Fruit fly (Drosophila melanogaster) whole organism, embryonic: ENCODE results near the gene gl.

Experiments used
- ATbp ChIP-seq: fragments of 200-800 bp; sonication (Bioruptor generic); optimal IDR thresholded peaks from 2 replicates; lab custom pipeline; 2017; ENCODE audit warnings: missing biosample characterization, mild to moderate bottlenecking, missing genetic modification characterization, missing genetic modification reagents
- Ada2b ChIP-seq: fragments of 200-800 bp; sonication (Bioruptor generic); IDR thresholded peaks from 2 replicates; pipeline ENCODE4 v1.3.6; 2022; ENCODE audit warnings: missing biosample characterization, missing genetic modification characterization
- CG10462 ChIP-seq: fragments of 200-800 bp; sonication (Bioruptor generic); optimal IDR thresholded peaks from 2 replicates; lab custom pipeline; 2016; ENCODE audit warnings: missing biosample characterization, missing genetic modification characterization
- CG10959 ChIP-seq: fragments of 200-800 bp; sonication (Bioruptor generic); IDR thresholded peaks from 2 replicates; pipeline ENCODE4 v1.3.6; 2022; ENCODE audit warnings: missing biosample characterization, missing genetic modification characterization
- CG11504 ChIP-seq: fragments of 200-800 bp; sonication (Bioruptor generic); optimal IDR thresholded peaks from 3 replicates; lab custom pipeline; 2019; ENCODE audit warnings: missing biosample characterization, mild to moderate bottlenecking, missing genetic modification characterization, moderate library complexity
- CG12104 ChIP-seq: fragments of 200-800 bp; sonication (Bioruptor generic); optimal IDR thresholded peaks from 3 replicates; lab custom pipeline; 2016; ENCODE audit warnings: missing biosample characterization, missing genetic modification characterization
- CG12236 ChIP-seq: fragments of 200-800 bp; sonication (Bioruptor generic); optimal IDR thresholded peaks from 2 replicates; lab custom pipeline; 2016; ENCODE audit warnings: missing biosample characterization, missing genetic modification characterization
- CG13123 ChIP-seq: fragments of 200-800 bp; sonication (Bioruptor generic); optimal IDR thresholded peaks from 2 replicates; lab custom pipeline; 2016; ENCODE audit warnings: missing biosample characterization, missing genetic modification characterization
- CG13624 ChIP-seq: fragments of 200-800 bp; sonication (Bioruptor generic); optimal IDR thresholded peaks from 2 replicates; lab custom pipeline; 2016; ENCODE audit warnings: missing biosample characterization, missing genetic modification characterization
- CG15514 ChIP-seq: fragments of 200-800 bp; sonication (Bioruptor generic); optimal IDR thresholded peaks from 3 replicates; lab custom pipeline; 2017; ENCODE audit warnings: missing biosample characterization, missing genetic modification characterization, mild to moderate bottlenecking, moderate library complexity, missing genetic modification reagents
- CG17361 ChIP-seq: fragments of 200-800 bp; sonication (Bioruptor generic); IDR thresholded peaks from 3 replicates; pipeline ENCODE4 v1.3.6; 2022; ENCODE audit warnings: missing biosample characterization, missing genetic modification characterization
- CG17802 ChIP-seq: fragments of 200-800 bp; sonication (Bioruptor generic); optimal IDR thresholded peaks from 2 replicates; lab custom pipeline; 2018; ENCODE audit warnings: missing biosample characterization, mild to moderate bottlenecking, missing genetic modification characterization, moderate library complexity
- CG30431 ChIP-seq: fragments of 200-800 bp; sonication (Bioruptor generic); optimal IDR thresholded peaks from 2 replicates; lab custom pipeline; 2017; ENCODE audit warnings: missing biosample characterization, missing genetic modification characterization
- CG31224 ChIP-seq: fragments of 200-800 bp; sonication (Bioruptor generic); IDR thresholded peaks from 2 replicates; pipeline ENCODE4 v1.3.6; 2022; ENCODE audit warnings: missing biosample characterization, missing genetic modification characterization
- CG33213 ChIP-seq: fragments of 200-800 bp; sonication (Bioruptor generic); optimal IDR thresholded peaks from 3 replicates; lab custom pipeline; 2016; ENCODE audit warnings: missing biosample characterization, missing genetic modification characterization
- CG4282 ChIP-seq: fragments of 200-800 bp; sonication (Bioruptor generic); optimal IDR thresholded peaks from 2 replicates; lab custom pipeline; 2016; ENCODE audit warnings: missing biosample characterization, missing genetic modification characterization
- CG4820 ChIP-seq: fragments of 200-800 bp; sonication (Bioruptor generic); optimal IDR thresholded peaks from 3 replicates; lab custom pipeline; 2016; ENCODE audit warnings: missing biosample characterization, missing genetic modification characterization
- CG6791 ChIP-seq: fragments of 200-800 bp; sonication (Bioruptor generic); IDR thresholded peaks from 3 replicates; pipeline ENCODE4 v1.3.6; 2022; ENCODE audit warnings: missing biosample characterization, missing genetic modification characterization; ENCODE audit not compliant: partially characterized antibody
- CG7556 ChIP-seq: fragments of 200-800 bp; sonication (Bioruptor generic); optimal IDR thresholded peaks from 2 replicates; lab custom pipeline; 2017; ENCODE audit warnings: missing biosample characterization, mild to moderate bottlenecking, missing genetic modification characterization
- CG7745 ChIP-seq: fragments of 200-800 bp; sonication (Bioruptor generic); optimal IDR thresholded peaks from 2 replicates; lab custom pipeline; 2018; ENCODE audit warnings: missing biosample characterization, mild to moderate bottlenecking, missing genetic modification characterization, moderate library complexity
- CG7928 ChIP-seq: fragments of 200-800 bp; sonication (Bioruptor generic); optimal IDR thresholded peaks from 2 replicates; lab custom pipeline; 2017; ENCODE audit warnings: missing biosample characterization, mild to moderate bottlenecking, missing genetic modification characterization
- CG7963 ChIP-seq: fragments of 200-800 bp; sonication (Bioruptor generic); IDR thresholded peaks from 3 replicates; pipeline ENCODE4 v1.3.6; 2022; ENCODE audit warnings: missing biosample characterization, missing genetic modification characterization; ENCODE audit not compliant: partially characterized antibody
- CG7987 ChIP-seq: fragments of 200-800 bp; sonication (Bioruptor generic); optimal IDR thresholded peaks from 2 replicates; lab custom pipeline; 2018; ENCODE audit warnings: missing biosample characterization, mild to moderate bottlenecking, missing genetic modification characterization, moderate library complexity
- CG9876 ChIP-seq: fragments of 200-800 bp; sonication (Bioruptor generic); optimal IDR thresholded peaks from 2 replicates; lab custom pipeline; 2016; ENCODE audit warnings: missing biosample characterization, missing genetic modification characterization
- CrebB ChIP-seq: fragments of 200-800 bp; sonication (Bioruptor generic); optimal IDR thresholded peaks from 3 replicates; lab custom pipeline; 2018; ENCODE audit warnings: missing biosample characterization, mild to moderate bottlenecking, missing genetic modification characterization
- D ChIP-seq, 2 experiments: fragments of 200-800 bp in 1 of 2; fragments of >200 bp in 1 of 2; sonication (Bioruptor generic) in 1 of 2; optimal IDR thresholded peaks; 2 replicates in 1 of 2; 3 replicates in 1 of 2; lab custom pipeline; 2017; ENCODE audit warnings: mild to moderate bottlenecking in 1 of 2, missing biosample characterization in 1 of 2, missing genetic modification characterization in 1 of 2, missing genetic modification reagents in 1 of 2
- Dip2 ChIP-seq: fragments of 200-800 bp; sonication (Bioruptor generic); IDR thresholded peaks from 2 replicates; pipeline ENCODE4 v1.3.6; 2022; ENCODE audit warnings: missing biosample characterization, missing genetic modification characterization
- Doc2 ChIP-seq: fragments of 200-800 bp; sonication (Bioruptor generic); IDR thresholded peaks from 2 replicates; pipeline ENCODE4 v1.3.6; 2022; ENCODE audit warnings: missing biosample characterization, missing genetic modification characterization
- Dp ChIP-seq: fragments of 200-800 bp; sonication (Bioruptor generic); optimal IDR thresholded peaks from 2 replicates; lab custom pipeline; 2018; ENCODE audit warnings: missing biosample characterization, mild to moderate bottlenecking, missing genetic modification characterization, moderate library complexity
- Fer1 ChIP-seq: fragments of 200-800 bp; sonication (Bioruptor generic); optimal IDR thresholded peaks from 2 replicates; lab custom pipeline; 2017; ENCODE audit warnings: missing biosample characterization, mild to moderate bottlenecking, missing genetic modification characterization
- HmgZ ChIP-seq: fragments of 200-800 bp; sonication (Bioruptor generic); optimal IDR thresholded peaks from 2 replicates; lab custom pipeline; 2018; ENCODE audit warnings: missing biosample characterization, mild to moderate bottlenecking, missing genetic modification characterization
- Poxn ChIP-seq: fragments of 200-800 bp; sonication (Bioruptor generic); IDR thresholded peaks from 2 replicates; pipeline ENCODE4 v1.3.6; 2022; ENCODE audit warnings: missing biosample characterization, missing genetic modification characterization
- Rfx ChIP-seq: fragments of 200-800 bp; sonication (Bioruptor generic); IDR thresholded peaks from 2 replicates; pipeline ENCODE4 v1.3.6; 2022; ENCODE audit warnings: missing biosample characterization, missing genetic modification characterization
- Ssrp ChIP-seq: fragments of 200-800 bp; sonication (Bioruptor generic); optimal IDR thresholded peaks from 2 replicates; lab custom pipeline; 2018; ENCODE audit warnings: missing biosample characterization, mild to moderate bottlenecking, missing genetic modification characterization, moderate library complexity
- Stat92E ChIP-seq, 3 experiments: fragments of >200 bp in 2 of 3; fragments of 200-800 bp in 1 of 3; sonication (Bioruptor generic) in 1 of 3; optimal IDR thresholded peaks; 2 replicates each; lab custom pipeline; 2017 to 2019; ENCODE audit warnings: missing biosample characterization in 3 of 3, missing genetic modification characterization in 3 of 3, mild to moderate bottlenecking in 1 of 3, moderate library complexity in 1 of 3
- Trl ChIP-seq, 3 experiments: fragments of >200 bp in 2 of 3; fragments of 200-800 bp in 1 of 3; sonication (Bioruptor generic) in 1 of 3; optimal IDR thresholded peaks; 2 replicates in 1 of 3; 3 replicates in 2 of 3; lab custom pipeline; 2016 to 2017; ENCODE audit warnings: missing biosample characterization in 1 of 3, missing genetic modification characterization in 1 of 3
- Xrp1 ChIP-seq: fragments of 200-800 bp; sonication (Bioruptor generic); IDR thresholded peaks from 2 replicates; pipeline ENCODE4 v1.3.6; 2022; ENCODE audit warnings: missing biosample characterization, missing genetic modification characterization
- ac ChIP-seq: fragments of 200-800 bp; sonication (Bioruptor generic); optimal IDR thresholded peaks from 3 replicates; lab custom pipeline; 2017; ENCODE audit warnings: missing biosample characterization, mild to moderate bottlenecking, missing genetic modification characterization
- croc ChIP-seq: fragments of 200-800 bp; sonication (Bioruptor generic); conservative IDR thresholded peaks from 3 replicates; pipeline ENCODE4 v1.3.6; 2022; ENCODE audit warnings: missing biosample characterization, missing genetic modification characterization
- fd102C ChIP-seq: fragments of 200-800 bp; sonication (Bioruptor generic); optimal IDR thresholded peaks from 2 replicates; lab custom pipeline; 2018; ENCODE audit warnings: missing biosample characterization, mild to moderate bottlenecking, missing genetic modification characterization, moderate library complexity
- ftz-f1 ChIP-seq: fragments of 200-800 bp; sonication (Bioruptor generic); optimal IDR thresholded peaks from 2 replicates; lab custom pipeline; 2016; ENCODE audit warnings: missing biosample characterization, missing genetic modification characterization
- gro ChIP-seq: fragments of 200-800 bp; sonication (Bioruptor generic); optimal IDR thresholded peaks from 2 replicates; lab custom pipeline; 2016; ENCODE audit warnings: missing biosample characterization, missing genetic modification characterization
- gt ChIP-seq: fragments of 200-800 bp; sonication (Bioruptor generic); IDR thresholded peaks from 2 replicates; pipeline ENCODE4 v1.3.6; 2022; ENCODE audit warnings: missing biosample characterization, missing genetic modification characterization
- kay ChIP-seq: fragments of 200-800 bp; sonication (Bioruptor generic); optimal IDR thresholded peaks from 2 replicates; lab custom pipeline; 2016; ENCODE audit warnings: missing biosample characterization, missing genetic modification characterization
- luna ChIP-seq: fragments of 200-800 bp; sonication (Bioruptor generic); optimal IDR thresholded peaks from 2 replicates; lab custom pipeline; 2016; ENCODE audit warnings: missing biosample characterization, missing genetic modification characterization
- pros ChIP-seq: fragments of 200-800 bp; sonication (Bioruptor generic); optimal IDR thresholded peaks from 3 replicates; lab custom pipeline; 2019; ENCODE audit warnings: missing biosample characterization, mild to moderate bottlenecking, missing genetic modification characterization, moderate library complexity
- pum ChIP-seq: fragments of 200-800 bp; sonication (Bioruptor generic); optimal IDR thresholded peaks from 2 replicates; lab custom pipeline; 2016; ENCODE audit warnings: missing biosample characterization, missing genetic modification characterization
- rib ChIP-seq: fragments of 200-800 bp; sonication (Bioruptor generic); IDR thresholded peaks from 2 replicates; pipeline ENCODE4 v1.3.6; 2022; ENCODE audit warnings: missing biosample characterization, missing genetic modification characterization
- sna ChIP-seq: fragments of 200-800 bp; sonication (Bioruptor generic); IDR thresholded peaks from 2 replicates; pipeline ENCODE4 v1.3.6; 2022; ENCODE audit warnings: missing biosample characterization, missing genetic modification characterization; ENCODE audit not compliant: partially characterized antibody
- ttk ChIP-seq: fragments of 200-800 bp; sonication (Bioruptor generic); IDR thresholded peaks from 2 replicates; pipeline ENCODE4 v2.1.2; 2022; ENCODE audit warnings: missing biosample characterization, missing genetic modification characterization

Gene gl

dm6 chr3R:18404713-18405112 lies 32.2 kb upstream of the gl start, which contains the start of gene CG7685 (continued):
- TF ChIP-seq Dp (GFP tag; lab: Kevin White, UChicago) (peak; percentile 71), CG7963 (no peak), sna (GFP tag; lab: Robert Waterston, UW) (0 out of 2 replicates have a peak, but pooled peaks have one; percentile 25), ATbp (no peak), CG7928 (GFP tag; lab: Kevin White, UChicago) (peak; percentile 24), Xrp1 (GFP tag; lab: Robert Waterston, UW) (peak; percentile 71), CG7745 (tag; lab: Kevin White, UChicago) (no peak), CG17361 (GFP tag; lab: Robert Waterston, UW) (peak; percentile 58; the same call in 1 of the 3 replicates), CG7556 (GFP tag; lab: Kevin White, UChicago) (peak; percentile 61), luna (GFP tag; lab: Kevin White, UChicago) (no peak), pum (GFP tag; lab: Kevin White, UChicago) (peak; percentile 43), Ssrp (tag; lab: Kevin White, UChicago) (peak; percentile 33), Doc2 (GFP tag; lab: Robert Waterston, UW) (no peak), CG4820 (GFP tag; lab: Kevin White, UChicago) (peak; percentile 19), Dip2 (no peak), CG6791 (no peak), CrebB (tag; lab: Kevin White, UChicago) (peak; percentile 34), fd102C (no peak), HmgZ (tag; lab: Kevin White, UChicago) (peak; percentile 81), ftz-f1 (peak; percentile 29), D (optimal IDR thresholded peaks at IDR 0.05; lab: Kevin White, UChicago) (no peak), D (GFP tag; optimal IDR thresholded peaks at IDR 0.05; lab: Kevin White, UChicago) (peak; percentile 30), Trl (optimal IDR thresholded peaks at IDR 0.05; lab: Kevin White, UChicago) (no peak), Trl (GFP tag; optimal IDR thresholded peaks at IDR 0.05; lab: Kevin White, UChicago) (peak; percentile 72), Stat92E (GFP tag; optimal IDR thresholded peaks at IDR 0.05; lab: Kevin White, UChicago) (no peak), CG30431 (GFP tag; lab: Kevin White, UChicago) (no peak), gro (GFP tag; lab: Kevin White, UChicago) (peak; percentile 85), CG13123 (GFP tag; lab: Kevin White, UChicago) (no peak), Rfx (peak; percentile 77), Fer1 (GFP tag; lab: Kevin White, UChicago) (peak; percentile 81), croc (GFP tag; lab: Robert Waterston, UW) (no peak), CG33213 (GFP tag; lab: Kevin White, UChicago) (peak; percentile 79), CG9876 (no peak), CG15514 (GFP tag; lab: Kevin White, UChicago) (peak; percentile 81), CG17802 (peak; percentile 18), CG12104 (GFP tag; lab: Kevin White, UChicago) (peak; percentile 57), rib (GFP tag; lab: Robert Waterston, UW) (0 out of 2 replicates have a peak, but pooled peaks have one; percentile 11), CG7987 (GFP tag; lab: Kevin White, UChicago) (peak; percentile 77), ttk (GFP tag; lab: Robert Waterston, UW) (0 out of 2 replicates have a peak, but pooled peaks have one; percentile 22), CG12236 (GFP tag; lab: Kevin White, UChicago) (no peak), Poxn (GFP tag; lab: Robert Waterston, UW) (no peak), gt (GFP tag; lab: Robert Waterston, UW) (no peak), CG11504 (tag; lab: Kevin White, UChicago) (peak; percentile 70), CG4282 (GFP tag; lab: Kevin White, UChicago) (no peak), CG31224 (no peak), CG13624 (GFP tag; lab: Kevin White, UChicago) (peak; percentile 59), kay (GFP tag; lab: Kevin White, UChicago) (peak; percentile 35), ac (GFP tag; lab: Kevin White, UChicago) (no peak), CG10462 (GFP tag; lab: Kevin White, UChicago) (no peak), pros (no peak), Ada2b (no peak; the same call in 1 of the 2 replicates), CG10959 (GFP tag; lab: Robert Waterston, UW) (no peak)
